Fruit fly (Drosophila melanogaster) whole organism, wandering third instar larva: ENCODE data around the gene CG1146.
A peak's percentile ranks its signal among the peaks of the same experiment; 100 is the strongest.

Experiments
- CG32264 ChIP-seq: fragments of 200-800 bp; sonication (Bioruptor generic); optimal IDR thresholded peaks from 2 replicates; lab custom pipeline; 2016; ENCODE audit warnings: missing biosample characterization, missing genetic modification characterization
- CrebA ChIP-seq: fragments of 200-800 bp; sonication (Bioruptor generic); optimal IDR thresholded peaks from 2 replicates; lab custom pipeline; 2016; ENCODE audit warnings: missing biosample characterization, mild to moderate bottlenecking, missing genetic modification characterization, borderline replicate concordance
- Dfd ChIP-seq: fragments of >200 bp; optimal IDR thresholded peaks from 2 replicates; lab custom pipeline; 2017; ENCODE audit warnings: missing biosample characterization, missing genetic modification characterization
- Dif ChIP-seq: fragments of 200-275, 200-300 bp; sonication (Bioruptor generic); optimal IDR thresholded peaks from 2 replicates; lab custom pipeline; 2018; ENCODE audit warnings: missing biosample characterization, missing genetic modification characterization; ENCODE audit not compliant: partially characterized antibody
- GATAd ChIP-seq: sonication (Bioruptor generic); optimal IDR thresholded peaks from 2 replicates; lab custom pipeline; 2016; ENCODE audit warnings: missing biosample characterization, missing genetic modification characterization
- Hr78 ChIP-seq: fragments of >200 bp; optimal IDR thresholded peaks from 2 replicates; lab custom pipeline; 2017; ENCODE audit warnings: missing biosample characterization, missing genetic modification characterization
- Hr83 ChIP-seq: fragments of 200-300 bp; sonication (Bioruptor generic); optimal IDR thresholded peaks from 2 replicates; lab custom pipeline; 2016; ENCODE audit warnings: missing biosample characterization, mild to moderate bottlenecking, missing genetic modification characterization, moderate library complexity; ENCODE audit not compliant: poor library complexity, severe bottlenecking
- Jra ChIP-seq: sonication (Bioruptor generic); optimal IDR thresholded peaks from 2 replicates; lab custom pipeline; 2016; ENCODE audit warnings: missing biosample characterization, missing genetic modification characterization
- Mio ChIP-seq: sonication (Bioruptor generic); optimal IDR thresholded peaks from 2 replicates; lab custom pipeline; 2016; ENCODE audit warnings: missing biosample characterization, missing genetic modification characterization
- Myc ChIP-seq: fragments of >200 bp; optimal IDR thresholded peaks from 2 replicates; lab custom pipeline; 2017
- N ChIP-seq: fragments of >200 bp; optimal IDR thresholded peaks from 2 replicates; lab custom pipeline; 2018; ENCODE audit warnings: missing biosample characterization, missing external identifiers, missing genetic modification characterization
- OdsH ChIP-seq: fragments of 200-800 bp; sonication (Bioruptor generic); optimal IDR thresholded peaks from 2 replicates; lab custom pipeline; 2016; ENCODE audit warnings: missing biosample characterization, mild to moderate bottlenecking, missing genetic modification characterization
- Rel ChIP-seq, 2 experiments: fragments of 200-800 bp; sonication (Bioruptor generic) in 1 of 2; optimal IDR thresholded peaks; 2 replicates in 1 of 2; 3 replicates in 1 of 2; lab custom pipeline; 2016 to 2019; ENCODE audit warnings: mild to moderate bottlenecking in 2 of 2, missing biosample characterization in 2 of 2, missing genetic modification characterization in 2 of 2, moderate library complexity in 1 of 2
- Sp1 ChIP-seq: fragments of 200-800 bp; sonication (Bioruptor generic); optimal IDR thresholded peaks from 3 replicates; lab custom pipeline; 2019; ENCODE audit warnings: missing biosample characterization, mild to moderate bottlenecking, missing genetic modification characterization, moderate library complexity
- Vsx2 ChIP-seq: fragments of 200-300, 225-300 bp; sonication (Bioruptor generic); optimal IDR thresholded peaks from 2 replicates; lab custom pipeline; 2018; ENCODE audit warnings: missing biosample characterization, missing genetic modification characterization; ENCODE audit not compliant: partially characterized antibody
- br ChIP-seq: fragments of 200-800 bp; sonication (Bioruptor generic); optimal IDR thresholded peaks from 2 replicates; lab custom pipeline; 2016; ENCODE audit warnings: missing biosample characterization, missing genetic modification characterization
- brk ChIP-seq: fragments of 200-800 bp; sonication (Bioruptor generic); optimal IDR thresholded peaks from 2 replicates; lab custom pipeline; 2016; ENCODE audit warnings: missing biosample characterization, mild to moderate bottlenecking, missing genetic modification characterization
- dmrt93B ChIP-seq: fragments of 200-800 bp; sonication (Bioruptor generic); optimal IDR thresholded peaks from 2 replicates; lab custom pipeline; 2018; ENCODE audit warnings: missing biosample characterization, mild to moderate bottlenecking, missing genetic modification characterization
- ey ChIP-seq: fragments of 200-800 bp; sonication (Bioruptor generic); optimal IDR thresholded peaks from 2 replicates; lab custom pipeline; 2016; ENCODE audit warnings: missing biosample characterization, missing genetic modification characterization
- foxo ChIP-seq, 2 experiments: fragments of 200-800 bp; sonication (Bioruptor generic); optimal IDR thresholded peaks; 2 replicates in 1 of 2; 3 replicates in 1 of 2; lab custom pipeline; 2016 to 2017; ENCODE audit warnings: missing biosample characterization in 2 of 2, missing genetic modification characterization in 2 of 2
- fru ChIP-seq: fragments of 200-800 bp; sonication (Bioruptor generic); optimal IDR thresholded peaks from 3 replicates; lab custom pipeline; 2016; ENCODE audit warnings: missing biosample characterization, mild to moderate bottlenecking, missing genetic modification characterization
- h ChIP-seq: fragments of 200-800 bp; sonication (Bioruptor generic); optimal IDR thresholded peaks from 3 replicates; lab custom pipeline; 2016; ENCODE audit warnings: missing biosample characterization, mild to moderate bottlenecking, missing genetic modification characterization
- jim ChIP-seq: fragments of 175-275, 200-325 bp; sonication (Bioruptor generic); optimal IDR thresholded peaks from 2 replicates; lab custom pipeline; 2016; ENCODE audit warnings: missing biosample characterization, mild to moderate bottlenecking, missing genetic modification characterization
- lola ChIP-seq: fragments of >200 bp; optimal IDR thresholded peaks from 2 replicates; lab custom pipeline; 2017; ENCODE audit warnings: missing biosample characterization, missing genetic modification characterization
- pan ChIP-seq: fragments of >200 bp; optimal IDR thresholded peaks from 2 replicates; lab custom pipeline; 2017
- psq ChIP-seq: fragments of 200-800 bp; sonication (Bioruptor generic); optimal IDR thresholded peaks from 3 replicates; lab custom pipeline; 2017; ENCODE audit warnings: missing biosample characterization, mild to moderate bottlenecking, missing genetic modification characterization, moderate library complexity
- rgr ChIP-seq: fragments of 200-800 bp; sonication (Bioruptor generic); optimal IDR thresholded peaks from 3 replicates; lab custom pipeline; 2016; ENCODE audit warnings: missing biosample characterization, mild to moderate bottlenecking, missing genetic modification characterization
- sage ChIP-seq: fragments of 200-800 bp; sonication (Bioruptor generic); optimal IDR thresholded peaks from 2 replicates; lab custom pipeline; 2016; ENCODE audit warnings: missing biosample characterization, mild to moderate bottlenecking, missing genetic modification characterization
- tai ChIP-seq: sonication (Bioruptor generic); optimal IDR thresholded peaks from 2 replicates; lab custom pipeline; 2016; ENCODE audit warnings: missing biosample characterization, missing genetic modification characterization
- usp ChIP-seq: fragments of >200 bp; optimal IDR thresholded peaks from 2 replicates; lab custom pipeline; 2017; ENCODE audit warnings: missing biosample characterization, missing genetic modification characterization
- woc ChIP-seq: sonication (Bioruptor generic); optimal IDR thresholded peaks from 2 replicates; lab custom pipeline; 2016; ENCODE audit warnings: missing biosample characterization, mild to moderate bottlenecking, missing genetic modification characterization

CG1146 gene

DNA sequence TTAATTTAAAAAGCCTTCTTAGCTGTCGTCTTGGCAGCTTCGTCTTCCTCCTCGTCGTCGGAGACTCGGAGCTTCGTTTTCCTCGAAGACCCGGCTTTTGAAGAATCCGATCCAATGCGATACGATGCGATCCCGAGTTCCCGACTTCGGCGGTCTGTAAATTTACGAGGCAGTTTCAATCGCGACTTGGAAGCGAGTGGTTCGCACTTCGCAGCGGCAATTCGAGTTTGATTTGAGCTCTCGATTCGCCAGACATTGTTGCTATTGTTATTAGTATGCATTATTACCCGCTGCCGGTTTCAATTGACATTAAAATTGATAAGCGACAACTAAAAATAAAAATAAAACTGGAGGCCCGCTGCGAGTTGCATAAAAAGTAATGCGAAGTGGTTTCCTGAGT is at the start of gene CG1146:
Gene CG1146, plus strand, starts transcription at position 171 of the 400 bp plus-strand sequence.
- TF ChIP-seq Hr78 (GFP tag; lab: Kevin White, UChicago) (no peak), Rel (GFP tag; optimal IDR thresholded peaks at IDR 0.05; lab: Kevin White, UChicago) (no peak), Rel (tag; optimal IDR thresholded peaks at IDR 0.05; lab: Kevin White, UChicago) (peak; percentile 9), fru (no peak), Mio (GFP tag; lab: Kevin White, UChicago) (no peak), GATAd (no peak), Sp1 (GFP tag; lab: Kevin White, UChicago) (peak; percentile 27), jim (GFP tag; lab: Kevin White, UChicago) (no peak), Vsx2 (GFP tag; lab: Kevin White, UChicago) (no peak), ey (GFP tag; lab: Kevin White, UChicago) (no peak), CrebA (GFP tag; lab: Kevin White, UChicago) (no peak), sage (GFP tag; lab: Kevin White, UChicago) (no peak), woc (GFP tag; lab: Kevin White, UChicago) (no peak), usp (GFP tag; lab: Kevin White, UChicago) (no peak), pan (lab: Kevin White, UChicago) (no peak), br (GFP tag; lab: Kevin White, UChicago) (no peak), N (GFP tag; lab: Kevin White, UChicago) (no peak), rgr (GFP tag; lab: Kevin White, UChicago) (no peak), dmrt93B (no peak), h (GFP tag; lab: Kevin White, UChicago) (peak; percentile 26), Hr83 (GFP tag; lab: Kevin White, UChicago) (no peak)

DNA sequence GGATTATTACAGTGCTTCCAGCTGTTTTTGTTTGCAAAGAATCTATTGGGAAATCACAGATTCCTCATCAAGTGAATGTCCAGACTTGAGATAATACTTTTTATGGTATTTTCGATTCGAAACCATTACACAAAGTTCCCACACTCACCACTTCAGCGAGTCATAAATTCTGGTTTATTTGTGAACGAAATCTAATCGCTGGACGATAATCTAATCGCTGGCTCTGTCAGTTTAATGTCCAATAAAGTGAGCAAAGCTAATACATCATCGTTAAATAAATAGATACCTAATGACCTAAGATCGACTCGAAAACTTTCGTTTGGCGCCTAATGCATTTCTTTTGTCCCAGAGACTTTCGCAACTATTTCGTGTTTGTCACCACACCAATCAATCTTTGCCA is 46.8 kb upstream of the CG1146 start:
- no peak for TF ChIP-seq Hr83 (GFP tag; lab: Kevin White, UChicago)
- no peak for TF ChIP-seq brk
- TF ChIP-seq foxo (GFP tag; optimal IDR thresholded peaks at IDR 0.05; lab: Kevin White, UChicago), result no peak
- TF ChIP-seq Mio (GFP tag; lab: Kevin White, UChicago), result no peak
- no peak for TF ChIP-seq rgr (GFP tag; lab: Kevin White, UChicago)
- no peak for TF ChIP-seq CG32264
- no peak for TF ChIP-seq Dfd
- TF ChIP-seq Myc (lab: Kevin White, UChicago), result no peak
- TF ChIP-seq psq (GFP tag; lab: Kevin White, UChicago), result no peak
- TF ChIP-seq OdsH, result no peak
- TF ChIP-seq sage (GFP tag; lab: Kevin White, UChicago), result no peak
- no peak for TF ChIP-seq lola (GFP tag; lab: Kevin White, UChicago)
- no peak for TF ChIP-seq h (GFP tag; lab: Kevin White, UChicago)
- TF ChIP-seq br (GFP tag; lab: Kevin White, UChicago), result no peak

DNA sequence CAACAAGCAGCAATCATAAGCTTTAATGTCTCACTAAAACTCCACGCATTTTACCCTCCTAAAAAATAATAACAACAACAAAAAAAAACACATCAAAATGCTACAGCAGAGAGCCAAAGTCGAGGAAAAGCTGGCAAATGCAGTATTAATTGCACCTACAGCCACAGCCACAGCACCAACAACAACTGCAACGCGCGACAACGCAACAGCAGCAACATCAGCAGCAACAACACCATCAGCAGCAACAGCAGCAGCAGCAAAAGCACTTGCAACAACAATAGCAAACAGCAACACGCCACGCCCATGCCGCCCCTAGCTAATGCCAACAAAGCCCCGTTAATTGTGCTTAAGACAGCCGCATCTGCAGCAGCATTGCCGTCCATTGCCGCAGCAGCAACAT is 46.3 kb upstream of the CG1146 start:
- TF ChIP-seq pan (lab: Kevin White, UChicago) (no peak), Vsx2 (GFP tag; lab: Kevin White, UChicago) (no peak), Dfd (peak; percentile 94)

DNA sequence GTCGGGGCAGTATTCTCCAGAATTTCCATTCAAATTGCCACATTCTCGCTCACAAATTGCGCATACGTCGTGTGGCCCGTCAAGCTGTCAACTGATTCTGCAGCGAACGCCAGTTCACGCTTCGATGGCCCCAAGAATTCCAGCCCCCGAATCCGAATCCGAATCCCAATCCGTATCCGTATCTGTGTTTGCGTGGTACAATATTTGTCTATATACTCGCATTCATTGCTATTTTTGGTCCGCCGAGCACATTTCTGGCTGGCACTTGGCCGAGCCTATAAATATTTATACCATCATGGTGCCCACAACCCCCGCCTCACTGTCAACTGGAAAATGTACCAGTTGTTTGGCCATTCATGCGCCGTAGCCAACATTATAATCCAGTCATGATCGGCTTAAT is 42.4 kb upstream of the CG1146 start:
- no peak for TF ChIP-seq GATAd
- no peak for TF ChIP-seq woc (GFP tag; lab: Kevin White, UChicago)
- TF ChIP-seq jim (GFP tag; lab: Kevin White, UChicago), result no peak
- TF ChIP-seq N (GFP tag; lab: Kevin White, UChicago), result no peak
- no peak for TF ChIP-seq CrebA (GFP tag; lab: Kevin White, UChicago)
- no peak for TF ChIP-seq fru
- no peak for TF ChIP-seq lola (GFP tag; lab: Kevin White, UChicago)
- TF ChIP-seq Dif (GFP tag; lab: Kevin White, UChicago), result no peak
- no peak for TF ChIP-seq Sp1 (GFP tag; lab: Kevin White, UChicago)
- TF ChIP-seq CG32264, result no peak
- TF ChIP-seq sage (GFP tag; lab: Kevin White, UChicago), result no peak
- no peak for TF ChIP-seq h (GFP tag; lab: Kevin White, UChicago)
- TF ChIP-seq psq (GFP tag; lab: Kevin White, UChicago), result no peak
- TF ChIP-seq Jra (GFP tag; lab: Kevin White, UChicago), result no peak
- no peak for TF ChIP-seq usp (GFP tag; lab: Kevin White, UChicago)
- no peak for TF ChIP-seq br (GFP tag; lab: Kevin White, UChicago)
- TF ChIP-seq tai, result no peak
